Fruit fly (Drosophila melanogaster): ENCODE measurements around the gene Arl2.

The Arl2 gene

dm6 chr3R:8340675-8341275 is at the start of gene Arl2, which contains the start of gene COX7A (continued):
- TF ChIP-seq zen2 (GFP tag; IDR thresholded peaks at IDR 0.05; ENCODE audit: partially characterized antibody), result peak; percentile 95
- TF ChIP-seq schlank (tag; optimal IDR thresholded peaks at IDR 0.05), result no peak
- peak; percentile 34 to 83 for TF ChIP-seq crp (GFP tag; optimal IDR thresholded peaks at IDR 0.05)
- peak; percentile 93 for TF ChIP-seq BEAF-32 (GFP tag; optimal IDR thresholded peaks at IDR 0.05)
- peak; percentile 23 for TF ChIP-seq nom (GFP tag; optimal IDR thresholded peaks at IDR 0.05)
- peak; percentile 22 for TF ChIP-seq CG2712 (tag; optimal IDR thresholded peaks at IDR 0.05)
- TF ChIP-seq chinmo (GFP tag; IDR thresholded peaks at IDR 0.05; ENCODE audit: partially characterized antibody), result peak; percentile 83; the same call in 3 of the 4 replicates
- no peak for TF ChIP-seq peb (GFP tag; IDR thresholded peaks at IDR 0.05)
- no peak for TF ChIP-seq Sox100B (GFP tag; optimal IDR thresholded peaks at IDR 0.05)
- TF ChIP-seq lilli (GFP tag; optimal IDR thresholded peaks at IDR 0.05), result peak; percentile 20
- TF ChIP-seq row (GFP tag; IDR thresholded peaks at IDR 0.05), result peak; percentile 43; the same call in 2 of the 3 replicates
- TF ChIP-seq CG12391 (tag; optimal IDR thresholded peaks at IDR 0.05), result peak; percentile 17
- peak in 1 of 2 experiments; percentile 95 for TF ChIP-seq Pdp1 (GFP tag; optimal IDR thresholded peaks at IDR 0.05)
- TF ChIP-seq Bgb (GFP tag; IDR thresholded peaks at IDR 0.05; ENCODE audit: partially characterized antibody), result peak; percentile 96
- peak; percentile 97 for TF ChIP-seq bbx (GFP tag; IDR thresholded peaks at IDR 0.05; ENCODE audit: partially characterized antibody)
- TF ChIP-seq sens (GFP tag), result peak; percentile 68
- TF ChIP-seq nerfin-2 (GFP tag; IDR thresholded peaks at IDR 0.05; ENCODE audit: partially characterized antibody), result peak; percentile 89
- no peak for TF ChIP-seq grau (tag; optimal IDR thresholded peaks at IDR 0.05)
- TF ChIP-seq gcm2 (GFP tag; optimal IDR thresholded peaks at IDR 0.05), result no peak
- peak; percentile 42 for TF ChIP-seq gfzf (GFP tag; optimal IDR thresholded peaks at IDR 0.05)
- peak; percentile 23 for TF ChIP-seq dm (GFP tag; optimal IDR thresholded peaks at IDR 0.05)
- no peak for TF ChIP-seq CG1792 (GFP tag; optimal IDR thresholded peaks at IDR 0.05)
- TF ChIP-seq jing (GFP tag; optimal IDR thresholded peaks at IDR 0.05), result no peak
- TF ChIP-seq knrl (GFP tag; IDR thresholded peaks at IDR 0.05; ENCODE audit: partially characterized antibody), result peak; percentile 92
- peak; percentile 91 for TF ChIP-seq CG14860 (GFP tag; IDR thresholded peaks at IDR 0.05; ENCODE audit: partially characterized antibody)
- TF ChIP-seq CG5180 (GFP tag; optimal IDR thresholded peaks at IDR 0.05), result no peak

dm6 chr3R:8292034-8292433 is 48.9 kb upstream of the Arl2 start, which contains the start of gene CG31463:
Gene CG31463, plus strand, starts transcription at chr3R:8292335.
- peak; percentile 61 for TF ChIP-seq CG34376 (GFP tag; optimal IDR thresholded peaks at IDR 0.05)
- TF ChIP-seq onecut (GFP tag; IDR thresholded peaks at IDR 0.05), result no peak
- TF ChIP-seq bigmax (GFP tag; optimal IDR thresholded peaks at IDR 0.05), result no peak
- TF ChIP-seq ci (GFP tag; IDR thresholded peaks at IDR 0.05), result no peak
- peak; percentile 81 for TF ChIP-seq exex (tag; optimal IDR thresholded peaks at IDR 0.05)
- no peak for TF ChIP-seq Xrp1 (GFP tag; IDR thresholded peaks at IDR 0.05)
- TF ChIP-seq inv (GFP tag; IDR thresholded peaks at IDR 0.05; ENCODE audit: partially characterized antibody), result no peak
- no peak for TF ChIP-seq PHDP (tag; optimal IDR thresholded peaks at IDR 0.05)
- TF ChIP-seq GATAe (GFP tag; conservative IDR thresholded peaks at IDR 0.05), result 0 out of 2 replicates have a peak, but pooled peaks have one; percentile 11
- no peak for TF ChIP-seq bowl (GFP tag; IDR thresholded peaks at IDR 0.05)
- TF ChIP-seq HLH54F (GFP tag; optimal IDR thresholded peaks at IDR 0.05), result no peak

Data from whole organism, embryonic.